Fruit fly (Drosophila melanogaster) whole organism, prepupa: ENCODE data around the gene IntS11.

Experiments used
- Blimp-1 ChIP-seq: fragments of 200-800 bp; sonication (Bioruptor generic); optimal IDR thresholded peaks from 3 replicates; lab custom pipeline; 2017; ENCODE audit warnings: missing biosample characterization, missing genetic modification characterization, mild to moderate bottlenecking, moderate library complexity, missing genetic modification reagents
- CG10631 ChIP-seq: fragments of 200-800 bp; sonication (Bioruptor generic); optimal IDR thresholded peaks from 2 replicates; lab custom pipeline; 2016; ENCODE audit warnings: missing biosample characterization, missing genetic modification characterization
- CG10669 ChIP-seq: fragments of 200-800 bp; sonication (Bioruptor generic); optimal IDR thresholded peaks from 3 replicates; lab custom pipeline; 2018; ENCODE audit warnings: missing biosample characterization, mild to moderate bottlenecking, missing genetic modification characterization, moderate library complexity
- CG11294 ChIP-seq: fragments of 200-800 bp; sonication (Bioruptor generic); IDR thresholded peaks from 2 replicates; pipeline ENCODE4 v1.3.6; 2022; ENCODE audit warnings: missing biosample characterization, missing genetic modification characterization
- CG11762 ChIP-seq: fragments of 200-800 bp; sonication (Bioruptor generic); optimal IDR thresholded peaks from 3 replicates; lab custom pipeline; 2016; ENCODE audit warnings: missing biosample characterization, missing genetic modification characterization; ENCODE audit not compliant: insufficient read depth
- CG15336 ChIP-seq: fragments of 200-800 bp; sonication (Bioruptor generic); IDR thresholded peaks from 2 replicates; pipeline ENCODE4 v1.3.6; 2022; ENCODE audit warnings: missing biosample characterization, missing genetic modification characterization
- CG16779 ChIP-seq: fragments of 200-800 bp; sonication (Bioruptor generic); optimal IDR thresholded peaks from 3 replicates; lab custom pipeline; 2017; ENCODE audit warnings: missing biosample characterization, mild to moderate bottlenecking, missing genetic modification characterization
- CG32006 ChIP-seq: fragments of 200-800 bp; sonication (Bioruptor generic); optimal IDR thresholded peaks from 3 replicates; lab custom pipeline; 2017; ENCODE audit warnings: missing biosample characterization, mild to moderate bottlenecking, missing genetic modification characterization
- CG34406 ChIP-seq: fragments of 200-800 bp; sonication (Bioruptor generic); optimal IDR thresholded peaks from 3 replicates; lab custom pipeline; 2016; ENCODE audit warnings: missing biosample characterization, missing genetic modification characterization
- CG3919 ChIP-seq: fragments of 200-800 bp; sonication (Bioruptor generic); optimal IDR thresholded peaks from 3 replicates; lab custom pipeline; 2016; ENCODE audit warnings: missing biosample characterization, missing genetic modification characterization
- CG4318 ChIP-seq: fragments of 200-800 bp; sonication (Bioruptor generic); optimal IDR thresholded peaks from 3 replicates; lab custom pipeline; 2017; ENCODE audit warnings: missing biosample characterization, mild to moderate bottlenecking, missing genetic modification characterization
- CG6163 ChIP-seq: fragments of 200-800 bp; sonication (Bioruptor generic); IDR thresholded peaks from 3 replicates; pipeline ENCODE4 v1.3.6; 2022; ENCODE audit warnings: missing biosample characterization, missing genetic modification characterization
- CG6276 ChIP-seq: fragments of 200-800 bp; sonication (Bioruptor generic); optimal IDR thresholded peaks from 2 replicates; lab custom pipeline; 2017; ENCODE audit warnings: missing biosample characterization, mild to moderate bottlenecking, missing genetic modification characterization
- CG6792 ChIP-seq: fragments of 200-800 bp; sonication (Bioruptor generic); optimal IDR thresholded peaks from 3 replicates; lab custom pipeline; 2016; ENCODE audit warnings: missing biosample characterization, missing genetic modification characterization
- CG6808 ChIP-seq: fragments of 200-800 bp; sonication (Bioruptor generic); optimal IDR thresholded peaks from 3 replicates; lab custom pipeline; 2017; ENCODE audit warnings: missing biosample characterization, missing genetic modification characterization, mild to moderate bottlenecking, moderate library complexity, missing genetic modification reagents
- CG6854 ChIP-seq: fragments of 200-800 bp; sonication (Bioruptor generic); optimal IDR thresholded peaks from 2 replicates; lab custom pipeline; 2017; ENCODE audit warnings: missing biosample characterization, mild to moderate bottlenecking, missing genetic modification characterization
- CG7368 ChIP-seq: fragments of 200-800 bp; sonication (Bioruptor generic); optimal IDR thresholded peaks from 3 replicates; lab custom pipeline; 2016; ENCODE audit warnings: missing biosample characterization, missing genetic modification characterization
- CG8119 ChIP-seq: fragments of 200-800 bp; sonication (Bioruptor generic); IDR thresholded peaks from 3 replicates; pipeline ENCODE4 v1.3.6; 2022; ENCODE audit warnings: missing biosample characterization, missing genetic modification characterization
- CG8319 ChIP-seq: fragments of 200-800 bp; sonication (Bioruptor generic); optimal IDR thresholded peaks from 3 replicates; lab custom pipeline; 2016; ENCODE audit warnings: missing biosample characterization, missing genetic modification characterization
- CG8632 ChIP-seq: fragments of 200-800 bp; sonication (Bioruptor generic); optimal IDR thresholded peaks from 3 replicates; lab custom pipeline; 2016; ENCODE audit warnings: missing biosample characterization, missing genetic modification characterization
- CG9139 ChIP-seq: fragments of 200-800 bp; sonication (Bioruptor generic); optimal IDR thresholded peaks from 3 replicates; lab custom pipeline; 2017; ENCODE audit warnings: missing biosample characterization, mild to moderate bottlenecking, missing genetic modification characterization
- Eip93F ChIP-seq: fragments of 200-800 bp; sonication (Bioruptor generic); optimal IDR thresholded peaks from 2 replicates; lab custom pipeline; 2016; ENCODE audit warnings: missing biosample characterization, mild to moderate bottlenecking, missing genetic modification characterization
- Ets96B ChIP-seq: fragments of 200-800 bp; optimal IDR thresholded peaks from 2 replicates; lab custom pipeline; 2019; ENCODE audit warnings: missing biosample characterization, mild to moderate bottlenecking, missing genetic modification characterization, moderate library complexity
- Hr38 ChIP-seq: sonication (Bioruptor generic); optimal IDR thresholded peaks from 2 replicates; lab custom pipeline; 2016; ENCODE audit warnings: missing biosample characterization, missing genetic modification characterization
- Hr39 ChIP-seq: fragments of 200-800 bp; sonication (Bioruptor generic); optimal IDR thresholded peaks from 2 replicates; lab custom pipeline; 2016; ENCODE audit warnings: missing biosample characterization, missing genetic modification characterization
- Hr4 ChIP-seq: fragments of 200-800 bp; sonication (Bioruptor generic); optimal IDR thresholded peaks from 3 replicates; lab custom pipeline; 2016; ENCODE audit warnings: missing biosample characterization, missing genetic modification characterization
- Lpt ChIP-seq: fragments of 200-800 bp; sonication (Bioruptor generic); optimal IDR thresholded peaks from 3 replicates; lab custom pipeline; 2016; ENCODE audit warnings: missing biosample characterization, missing genetic modification characterization
- Met ChIP-seq: fragments of 200-800 bp; sonication (Bioruptor generic); optimal IDR thresholded peaks from 3 replicates; lab custom pipeline; 2016; ENCODE audit warnings: missing biosample characterization, missing genetic modification characterization
- OdsH ChIP-seq: fragments of 200-800 bp; sonication (Bioruptor generic); optimal IDR thresholded peaks from 3 replicates; lab custom pipeline; 2016; ENCODE audit warnings: missing biosample characterization, missing genetic modification characterization
- Smox ChIP-seq: fragments of 200-800 bp; sonication (Bioruptor generic); optimal IDR thresholded peaks from 3 replicates; lab custom pipeline; 2016; ENCODE audit warnings: missing biosample characterization, missing genetic modification characterization
- Sox102F ChIP-seq: fragments of 200-800 bp; sonication (Bioruptor generic); optimal IDR thresholded peaks from 2 replicates; lab custom pipeline; 2016; ENCODE audit warnings: missing biosample characterization, mild to moderate bottlenecking, missing genetic modification characterization
- Sox14 ChIP-seq: fragments of 200-800 bp; sonication (Bioruptor generic); optimal IDR thresholded peaks from 3 replicates; lab custom pipeline; 2016; ENCODE audit warnings: missing biosample characterization, missing genetic modification characterization
- achi ChIP-seq: fragments of 200-800 bp; sonication (Bioruptor generic); optimal IDR thresholded peaks from 3 replicates; lab custom pipeline; 2016; ENCODE audit warnings: missing biosample characterization, missing genetic modification characterization
- acj6 ChIP-seq: fragments of 200-800 bp; sonication (Bioruptor generic); optimal IDR thresholded peaks from 3 replicates; lab custom pipeline; 2016; ENCODE audit warnings: missing biosample characterization, missing genetic modification characterization
- cyc ChIP-seq: fragments of 200-800 bp; sonication (Bioruptor generic); optimal IDR thresholded peaks from 3 replicates; lab custom pipeline; 2016; ENCODE audit warnings: missing biosample characterization, missing genetic modification characterization
- dac ChIP-seq: fragments of 200-800 bp; sonication (Bioruptor generic); optimal IDR thresholded peaks from 2 replicates; lab custom pipeline; 2017; ENCODE audit warnings: missing biosample characterization, mild to moderate bottlenecking, missing genetic modification characterization
- dsx ChIP-seq: fragments of 200-800 bp; optimal IDR thresholded peaks from 3 replicates; lab custom pipeline; 2019; ENCODE audit warnings: missing biosample characterization, mild to moderate bottlenecking, missing genetic modification characterization, moderate library complexity; ENCODE audit not compliant: poor library complexity, severe bottlenecking
- eg ChIP-seq: fragments of 200-800 bp; sonication (Bioruptor generic); IDR thresholded peaks from 3 replicates; pipeline ENCODE4 v1.3.6; 2022; ENCODE audit warnings: missing biosample characterization, missing genetic modification characterization
- fd59A ChIP-seq: fragments of 200-800 bp; sonication (Bioruptor generic); optimal IDR thresholded peaks from 2 replicates; lab custom pipeline; 2017; ENCODE audit warnings: missing biosample characterization, mild to moderate bottlenecking, missing genetic modification characterization, missing genetic modification reagents
- fkh ChIP-seq: fragments of 200-800 bp; sonication (Bioruptor generic); optimal IDR thresholded peaks from 3 replicates; lab custom pipeline; 2017; ENCODE audit warnings: missing biosample characterization, mild to moderate bottlenecking, missing genetic modification characterization, moderate library complexity
- lz ChIP-seq: fragments of 200-800 bp; sonication (Bioruptor generic); optimal IDR thresholded peaks from 3 replicates; lab custom pipeline; 2016; ENCODE audit warnings: missing biosample characterization, missing genetic modification characterization
- net ChIP-seq: fragments of 200-800 bp; sonication (Bioruptor generic); optimal IDR thresholded peaks from 3 replicates; lab custom pipeline; 2016; ENCODE audit warnings: missing biosample characterization, missing genetic modification characterization
- salr ChIP-seq, 2 experiments: fragments of 200-800 bp; sonication (Bioruptor generic); optimal IDR thresholded peaks; 3 replicates each; lab custom pipeline; 2016 to 2018; ENCODE audit warnings: missing biosample characterization in 2 of 2, missing genetic modification characterization in 2 of 2, mild to moderate bottlenecking in 1 of 2
- svp ChIP-seq: fragments of 200-800 bp; sonication (Bioruptor generic); peaks from one replicate; lab custom pipeline; 2016; ENCODE audit warnings: missing biosample characterization, missing genetic modification characterization
- vri ChIP-seq: fragments of 200-800 bp; sonication (Bioruptor generic); optimal IDR thresholded peaks from 3 replicates; lab custom pipeline; 2016; ENCODE audit warnings: missing biosample characterization, mild to moderate bottlenecking, missing genetic modification characterization

IntS11 gene

DNA sequence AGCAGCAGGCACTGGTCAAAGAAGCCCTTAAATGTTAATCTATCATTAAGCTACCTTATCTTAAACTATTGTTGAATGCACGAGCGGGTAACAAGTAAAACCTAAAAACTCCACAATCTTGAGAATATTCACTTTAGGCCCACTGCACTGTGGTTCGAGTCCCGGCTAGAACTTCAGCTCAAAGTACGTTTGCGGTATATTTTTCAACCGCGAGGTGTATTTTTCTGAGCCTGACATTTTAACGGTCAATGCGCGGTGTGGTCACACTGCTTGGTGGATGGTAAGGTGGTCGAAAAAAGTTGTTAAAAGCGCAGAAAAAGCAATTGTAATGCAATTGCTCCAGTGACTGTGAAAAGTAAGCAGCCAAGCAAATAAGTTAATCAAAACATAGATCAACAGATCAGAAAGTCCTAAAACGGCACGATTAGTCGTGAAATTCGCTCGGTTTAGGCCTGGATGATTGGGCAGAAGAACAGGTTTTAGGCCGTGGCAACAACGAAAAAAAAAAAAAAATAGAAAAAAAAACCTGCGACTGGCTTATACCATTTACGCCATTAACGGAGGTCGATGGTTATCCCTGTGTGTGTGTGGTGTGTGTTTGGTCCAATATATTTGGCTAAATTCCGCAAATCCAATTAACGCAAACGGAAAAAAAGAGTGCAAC lies 19.4 kb upstream of the IntS11 start, which contains the start of gene Kul (continued):
- TF ChIP-seq CG11762 (GFP tag; lab: Kevin White, UChicago) (no peak), Blimp-1 (GFP tag; lab: Kevin White, UChicago) (no peak), CG11294 (GFP tag; lab: Robert Waterston, UW) (no peak), CG16779 (tag; lab: Kevin White, UChicago) (peak; percentile 46), CG9139 (GFP tag; lab: Kevin White, UChicago) (peak; percentile 78), net (GFP tag; lab: Kevin White, UChicago) (peak; percentile 55), Smox (GFP tag; lab: Kevin White, UChicago) (no peak), CG6792 (no peak), CG7368 (no peak), eg (GFP tag; lab: Robert Waterston, UW) (peak; percentile 69), Hr38 (GFP tag; lab: Kevin White, UChicago) (no peak), Eip93F (GFP tag; lab: Kevin White, UChicago) (no peak), CG8319 (GFP tag; lab: Kevin White, UChicago) (peak; percentile 24), achi (peak; percentile 34), Sox102F (GFP tag; lab: Kevin White, UChicago) (no peak), fd59A (GFP tag; lab: Kevin White, UChicago) (no peak), CG6276 (GFP tag; lab: Kevin White, UChicago) (peak; percentile 74), CG10631 (GFP tag; lab: Kevin White, UChicago) (no peak), Met (no peak), CG3919 (GFP tag; lab: Kevin White, UChicago) (peak; percentile 30), Ets96B (tag; lab: Kevin White, UChicago) (no peak), CG8119 (GFP tag; lab: Robert Waterston, UW) (no peak; the same call in 2 of the 3 replicates), lz (GFP tag; lab: Kevin White, UChicago) (peak; percentile 27), CG10669 (GFP tag; lab: Kevin White, UChicago) (peak; percentile 48), CG6854 (GFP tag; lab: Kevin White, UChicago) (peak; percentile 34), acj6 (no peak), salr (GFP tag; optimal IDR thresholded peaks at IDR 0.05; lab: Kevin White, UChicago) (peak in 1 of 2 experiments; percentile 60)

DNA sequence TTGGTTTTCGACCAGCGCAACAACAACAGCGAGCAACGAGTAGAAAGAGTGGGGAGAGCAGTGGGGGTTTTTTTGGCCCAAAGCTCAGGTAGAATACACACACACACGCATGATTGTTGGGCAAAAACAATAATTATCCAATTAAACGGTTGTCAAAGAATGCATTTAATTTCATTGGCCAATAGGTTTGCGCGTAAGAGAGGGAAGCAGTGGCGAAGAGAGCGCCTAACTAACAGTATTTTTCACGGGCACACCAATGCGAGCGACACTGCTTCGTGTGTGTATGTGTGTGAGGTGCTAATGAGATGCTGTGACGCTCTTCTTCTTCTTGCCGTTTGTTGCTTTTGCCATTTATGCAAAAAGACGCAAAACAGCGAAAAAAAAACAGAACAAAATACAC lies 18.9 kb upstream of the IntS11 start:
- TF ChIP-seq CG6163 (GFP tag; lab: Robert Waterston, UW) (peak; percentile 24; the same call in 2 of the 3 replicates), Met (no peak)

DNA sequence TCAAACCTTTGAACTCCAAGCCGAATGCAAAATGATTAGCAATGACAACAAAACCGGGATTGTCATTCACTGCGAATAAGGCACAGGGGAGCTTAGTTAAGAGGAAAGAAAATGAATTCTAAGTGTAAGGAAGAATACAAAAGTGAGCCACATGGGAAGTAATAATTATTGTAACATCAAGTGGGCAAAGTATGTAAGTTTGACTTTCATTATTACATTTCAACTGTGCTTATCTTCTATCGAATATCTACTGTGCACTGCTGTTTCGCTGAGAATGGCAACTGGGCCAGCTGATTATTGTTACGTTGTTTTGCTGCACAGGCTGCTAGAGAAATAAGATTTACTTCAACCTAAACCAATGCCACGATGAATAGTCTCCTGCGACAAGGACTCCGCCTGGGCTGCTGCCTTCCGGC lies 8.5 kb upstream of the IntS11 start, which contains the start of the genes CG7601 and CIA30:
CG7601 (minus strand) TSS at position 68 of the 416 bp plus-strand sequence.
CIA30 (plus strand) TSS at position 288 of the 416 bp plus-strand sequence.
- peak; percentile 100 for TF ChIP-seq cyc (GFP tag; lab: Kevin White, UChicago)
- TF ChIP-seq CG4318 (GFP tag; lab: Kevin White, UChicago) = peak; percentile 97
- peak; percentile 100 for TF ChIP-seq CG15336 (GFP tag; lab: Robert Waterston, UW)
- TF ChIP-seq Blimp-1 (GFP tag; lab: Kevin White, UChicago) = peak; percentile 96
- peak; percentile 95 for TF ChIP-seq CG16779 (tag; lab: Kevin White, UChicago)
- peak; percentile 98 for TF ChIP-seq CG34406 (GFP tag; lab: Kevin White, UChicago)
- TF ChIP-seq CG32006 (GFP tag; lab: Kevin White, UChicago) = peak; percentile 98
- TF ChIP-seq Hr39 (GFP tag; lab: Kevin White, UChicago) = peak; percentile 99
- peak; percentile 99 for TF ChIP-seq OdsH (GFP tag; lab: Kevin White, UChicago)
- peak; percentile 99 for TF ChIP-seq Sox14 (GFP tag; lab: Kevin White, UChicago)
- TF ChIP-seq CG7368 = peak; percentile 99
- TF ChIP-seq acj6 = peak; percentile 99
- TF ChIP-seq svp (GFP tag; lab: Kevin White, UChicago) = peak; percentile 100
- peak; percentile 100 for TF ChIP-seq CG8119 (GFP tag; lab: Robert Waterston, UW)
- TF ChIP-seq Hr4 (GFP tag; lab: Kevin White, UChicago) = peak; percentile 99
- peak; percentile 98 for TF ChIP-seq achi
- peak; percentile 98 for TF ChIP-seq CG9139 (GFP tag; lab: Kevin White, UChicago)
- peak; percentile 99 for TF ChIP-seq CG6792
- peak; percentile 99 for TF ChIP-seq dsx (GFP tag; lab: Kevin White, UChicago)
- peak; percentile 98 for TF ChIP-seq net (GFP tag; lab: Kevin White, UChicago)
- no peak for TF ChIP-seq fkh
- peak; percentile 98 for TF ChIP-seq Lpt (GFP tag; lab: Kevin White, UChicago)
- peak; percentile 99 for TF ChIP-seq CG3919 (GFP tag; lab: Kevin White, UChicago)
- TF ChIP-seq Sox102F (GFP tag; lab: Kevin White, UChicago) = peak; percentile 98
- peak; percentile 99 for TF ChIP-seq Smox (GFP tag; lab: Kevin White, UChicago)
- peak; percentile 97 for TF ChIP-seq CG8632 (GFP tag; lab: Kevin White, UChicago)
- TF ChIP-seq CG6276 (GFP tag; lab: Kevin White, UChicago) = peak; percentile 98
- peak; percentile 98 for TF ChIP-seq CG6808 (GFP tag; lab: Kevin White, UChicago)
- peak; percentile 98 for TF ChIP-seq vri
- peak; percentile 97 for TF ChIP-seq CG6854 (GFP tag; lab: Kevin White, UChicago)
- TF ChIP-seq dac = peak; percentile 98
